2 fruit fly cellular contexts compared by ENCODE assay signal in the genomic region with DNA sequence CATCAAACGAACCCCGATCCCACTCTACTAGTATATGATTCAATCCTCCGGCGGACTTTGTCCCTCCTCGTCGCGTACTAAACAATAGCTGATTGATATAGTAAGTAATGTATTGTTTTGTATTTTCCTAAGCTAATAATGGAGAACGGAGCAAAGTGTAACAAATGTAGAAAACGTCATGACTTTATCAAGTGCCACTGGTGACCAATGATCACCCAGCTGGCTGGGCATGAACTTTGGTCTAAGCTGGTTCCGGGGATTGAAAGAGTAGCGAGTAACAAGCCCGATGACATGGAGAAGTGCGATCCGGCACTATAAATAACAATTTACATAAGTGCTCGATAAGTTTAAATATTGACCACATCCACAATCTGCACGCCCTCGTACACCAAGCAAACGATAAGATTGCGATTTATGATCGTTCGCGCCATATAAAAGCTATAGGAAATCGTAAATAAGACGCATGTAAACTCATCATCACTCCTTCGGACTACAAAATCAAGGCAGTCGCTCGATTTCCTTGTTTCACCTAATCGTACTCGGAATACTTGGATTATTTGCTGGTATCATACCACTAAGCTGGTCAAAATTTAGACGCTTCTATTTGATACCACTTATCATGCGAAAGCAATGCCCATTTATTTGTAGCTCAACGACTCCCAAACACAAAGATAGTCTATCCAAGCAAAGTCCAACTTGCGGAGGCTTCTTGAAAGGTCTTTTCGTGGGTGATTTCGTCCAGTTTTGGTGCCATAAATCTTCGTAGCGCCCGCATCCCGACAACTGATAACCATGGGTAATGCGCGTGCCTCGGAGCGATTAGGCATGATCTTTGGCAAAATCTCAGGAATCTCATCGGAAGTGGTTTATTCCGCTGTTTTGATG.
A peak's percentile ranks its signal among the peaks of the same experiment; 100 is the strongest.
TF ChIP-seq lines count a peak whose summit lies in the region.

No protein-coding gene starts in this region.

TF ChIP-seq in whole organism, embryonic, 481 proteins besides CTCF, POLR2A, EP300 and RAD21 (continued from another document):
- TF ChIP-seq GATAe (GFP tag; conservative IDR thresholded peaks at IDR 0.05; lab: Robert Waterston, UW) (peak; percentile 51), CG12659 (GFP tag; optimal IDR thresholded peaks at IDR 0.05; lab: Kevin White, UChicago) (no peak), peb (GFP tag; IDR thresholded peaks at IDR 0.05; lab: Robert Waterston, UW) (no peak), CG1233 (GFP tag; optimal IDR thresholded peaks at IDR 0.05; lab: Kevin White, UChicago) (no peak), Med (GFP tag; lab: Kevin White, UChicago) (peak; percentile 36), crol (GFP tag; IDR thresholded peaks at IDR 0.05; lab: Robert Waterston, UW) (no peak), grn (GFP tag; optimal IDR thresholded peaks at IDR 0.05; lab: Kevin White, UChicago) (peak; percentile 24), CG14965 (GFP tag; optimal IDR thresholded peaks at IDR 0.05; lab: Kevin White, UChicago; ENCODE audit: borderline replicate concordance) (no peak), CG34376 (GFP tag; optimal IDR thresholded peaks at IDR 0.05; lab: Kevin White, UChicago) (peak; percentile 91), bsh (GFP tag; optimal IDR thresholded peaks at IDR 0.05; lab: Kevin White, UChicago) (peak in 1 of 2 experiments; percentile 50), exex (tag; optimal IDR thresholded peaks at IDR 0.05; lab: Kevin White, UChicago) (peak; percentile 88), chinmo (GFP tag; IDR thresholded peaks at IDR 0.05; lab: Robert Waterston, UW; ENCODE audit: partially characterized antibody) (0 out of 4 replicates have a peak, but pooled peaks have one; percentile 6), CG17568 (GFP tag; optimal IDR thresholded peaks at IDR 0.05; lab: Kevin White, UChicago) (no peak), ro (GFP tag; IDR thresholded peaks at IDR 0.05; lab: Robert Waterston, UW) (no peak), BtbVII (GFP tag; optimal IDR thresholded peaks at IDR 0.05; lab: Kevin White, UChicago) (peak; percentile 35), pfk (GFP tag; optimal IDR thresholded peaks at IDR 0.05; lab: Kevin White, UChicago) (no peak)

TF ChIP-seq in whole organism, prepupa, 60 proteins besides CTCF, POLR2A, EP300 and RAD21 (continued from another document):
- TF ChIP-seq CG31627 (GFP tag; optimal IDR thresholded peaks at IDR 0.05; lab: Kevin White, UChicago) (no peak), CG6276 (GFP tag; optimal IDR thresholded peaks at IDR 0.05; lab: Kevin White, UChicago) (peak; percentile 75), CG16779 (tag; optimal IDR thresholded peaks at IDR 0.05; lab: Kevin White, UChicago) (peak; percentile 60), acj6 (GFP tag; optimal IDR thresholded peaks at IDR 0.05; lab: Kevin White, UChicago) (no peak), CG1621 (tag; optimal IDR thresholded peaks at IDR 0.05; lab: Kevin White, UChicago) (no peak), Eip78C (GFP tag; lab: Kevin White, UChicago) (peak; percentile 34), CG10631 (GFP tag; optimal IDR thresholded peaks at IDR 0.05; lab: Kevin White, UChicago) (no peak), spab (GFP tag; optimal IDR thresholded peaks at IDR 0.05; lab: Kevin White, UChicago) (no peak), CG9139 (GFP tag; optimal IDR thresholded peaks at IDR 0.05; lab: Kevin White, UChicago) (peak; percentile 36), Lpt (GFP tag; optimal IDR thresholded peaks at IDR 0.05; lab: Kevin White, UChicago) (no peak), dac (GFP tag; optimal IDR thresholded peaks at IDR 0.05; lab: Kevin White, UChicago) (no peak), Gug (GFP tag; IDR thresholded peaks at IDR 0.05; lab: Robert Waterston, UW) (no peak), CG8632 (GFP tag; optimal IDR thresholded peaks at IDR 0.05; lab: Kevin White, UChicago) (no peak), CG7368 (GFP tag; optimal IDR thresholded peaks at IDR 0.05; lab: Kevin White, UChicago) (no peak), Smox (GFP tag; optimal IDR thresholded peaks at IDR 0.05; lab: Kevin White, UChicago) (no peak), eg (GFP tag; IDR thresholded peaks at IDR 0.05; lab: Robert Waterston, UW) (peak; percentile 31; the same call in 1 of the 3 replicates), fd85E (GFP tag; optimal IDR thresholded peaks at IDR 0.05; lab: Kevin White, UChicago) (no peak), Hr39 (GFP tag; optimal IDR thresholded peaks at IDR 0.05; lab: Kevin White, UChicago) (no peak), svp (GFP tag; lab: Kevin White, UChicago) (peak; percentile 60), CG3032 (tag; optimal IDR thresholded peaks at IDR 0.05; lab: Kevin White, UChicago) (no peak), esn (GFP tag; optimal IDR thresholded peaks at IDR 0.05; lab: Kevin White, UChicago) (no peak), achi (GFP tag; optimal IDR thresholded peaks at IDR 0.05; lab: Kevin White, UChicago) (no peak), net (GFP tag; optimal IDR thresholded peaks at IDR 0.05; lab: Kevin White, UChicago) (peak; percentile 29), Sox14 (GFP tag; optimal IDR thresholded peaks at IDR 0.05; lab: Kevin White, UChicago) (peak; percentile 3), vri (GFP tag; optimal IDR thresholded peaks at IDR 0.05; lab: Kevin White, UChicago) (peak; percentile 79), CG6808 (GFP tag; optimal IDR thresholded peaks at IDR 0.05; lab: Kevin White, UChicago) (peak; percentile 16), CG10669 (GFP tag; optimal IDR thresholded peaks at IDR 0.05; lab: Kevin White, UChicago) (no peak), Ets21C (GFP tag; optimal IDR thresholded peaks at IDR 0.05; lab: Kevin White, UChicago) (no peak), fd59A (GFP tag; optimal IDR thresholded peaks at IDR 0.05; lab: Kevin White, UChicago) (no peak), Blimp-1 (GFP tag; optimal IDR thresholded peaks at IDR 0.05; lab: Kevin White, UChicago) (no peak), Met (GFP tag; optimal IDR thresholded peaks at IDR 0.05; lab: Kevin White, UChicago) (no peak), cyc (GFP tag; optimal IDR thresholded peaks at IDR 0.05; lab: Kevin White, UChicago) (no peak), CG8119 (GFP tag; IDR thresholded peaks at IDR 0.05; lab: Robert Waterston, UW) (peak; percentile 39; the same call in 1 of the 3 replicates), pdm3 (GFP tag; optimal IDR thresholded peaks at IDR 0.05; lab: Kevin White, UChicago) (no peak), CG34406 (GFP tag; optimal IDR thresholded peaks at IDR 0.05; lab: Kevin White, UChicago) (no peak)
